Worm (Caenorhabditis elegans) whole organism, L3 larva: Measurements from ENCODE around the gene F55C12.4.

Experiments
- ama-1 ChIP-seq: fragments of 150-350 bp; optimal IDR thresholded peaks from 2 replicates; lab custom pipeline; 2018
- ceh-16 ChIP-seq: sonication (generic microtip); optimal IDR thresholded peaks from 2 replicates; lab custom pipeline; 2017; ENCODE audit warnings: missing biosample characterization, missing genetic modification characterization
- ceh-28 ChIP-seq: fragments of 150-350 bp; optimal IDR thresholded peaks from 2 replicates; lab custom pipeline; 2014; ENCODE audit warnings: missing biosample characterization, missing genetic modification reagents, missing genetic modification characterization
- daf-12 ChIP-seq: fragments of 150-350 bp; optimal IDR thresholded peaks from 2 replicates; lab custom pipeline; 2014; ENCODE audit warnings: missing biosample characterization, missing genetic modification reagents, missing genetic modification characterization
- egl-5 ChIP-seq: fragments of 150-350 bp; optimal IDR thresholded peaks from 2 replicates; lab custom pipeline; 2017; ENCODE audit warnings: missing biosample characterization, missing genetic modification reagents, missing genetic modification characterization, inconsistent platforms
- jun-1 ChIP-seq: fragments of 150-350 bp; optimal IDR thresholded peaks from 2 replicates; lab custom pipeline; 2014; ENCODE audit warnings: missing biosample characterization, missing genetic modification reagents, missing genetic modification characterization
- nhr-25 ChIP-seq: sonication (generic microtip); optimal IDR thresholded peaks from 2 replicates; lab custom pipeline; 2017; ENCODE audit warnings: missing biosample characterization, missing genetic modification characterization
- nhr-77 ChIP-seq: fragments of 150-350 bp; optimal IDR thresholded peaks from 2 replicates; lab custom pipeline; 2014; ENCODE audit warnings: missing biosample characterization, missing genetic modification characterization
- pha-4 ChIP-seq: fragments of 150-350 bp; optimal IDR thresholded peaks from 2 replicates; lab custom pipeline; 2014; ENCODE audit warnings: missing biosample characterization, missing genetic modification reagents, missing genetic modification characterization
- unc-62 ChIP-seq: fragments of 150-350 bp; sonication (generic microtip); optimal IDR thresholded peaks from 4 replicates; lab custom pipeline; 2014; ENCODE audit warnings: missing biosample characterization, missing genetic modification reagents, missing genetic modification characterization

DNA sequence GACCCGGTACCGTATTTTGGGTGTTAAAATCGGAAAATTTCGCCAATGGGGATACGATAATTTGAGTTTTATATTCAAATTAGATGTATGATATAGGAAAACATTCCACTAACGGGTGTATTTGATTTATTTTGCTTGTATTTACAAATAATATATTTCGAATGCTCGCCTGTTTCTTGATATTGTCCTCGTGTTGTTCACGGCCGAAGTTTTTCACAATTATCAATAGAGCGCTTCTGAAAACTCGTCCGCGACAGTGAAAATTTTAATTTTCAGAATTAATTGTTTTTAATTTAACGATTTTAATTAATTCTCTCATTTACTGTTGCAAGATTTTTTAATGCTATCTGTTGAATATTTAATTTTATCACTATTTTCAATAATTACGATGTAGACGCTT is 38.6 kb downstream of the F55C12.4 start:
- TF ChIP-seq egl-5, result no peak
- no peak for TF ChIP-seq nhr-77 (tag; lab: Kevin White, UChicago)
- no peak for TF ChIP-seq ceh-16 (tag; lab: Kevin White, UChicago)
- no peak for TF ChIP-seq nhr-25 (tag; lab: Kevin White, UChicago)
- TF ChIP-seq pha-4 (tag; lab: Kevin White, UChicago), result no peak
- TF ChIP-seq ceh-28 (tag; lab: Kevin White, UChicago), result no peak
- TF ChIP-seq ama-1 (lab: Kevin White, UChicago), result no peak
- TF ChIP-seq jun-1, result no peak
- TF ChIP-seq unc-62, result no peak
- TF ChIP-seq daf-12 (tag; lab: Kevin White, UChicago), result no peak
